Worm (Caenorhabditis elegans) whole organism, young adult: ENCODE results near the gene twk-44.

Experiments used
- T07F8.4 ChIP-seq: sonication (generic microtip); optimal IDR thresholded peaks from 2 replicates; lab custom pipeline; 2016; ENCODE audit warnings: mild to moderate bottlenecking, missing genetic modification characterization, moderate library complexity, missing compliant biosample characterization
- ama-1 ChIP-seq, 3 experiments: fragments of 150-350 bp in 1 of 3; sonication (generic microtip) in 2 of 3; optimal IDR thresholded peaks; 2 replicates each; lab custom pipeline; 2014 to 2018; ENCODE audit warnings: missing biosample characterization in 2 of 3, missing genetic modification characterization in 2 of 3, missing genetic modification reagents in 2 of 3
- efl-1 ChIP-seq: fragments of 150-350 bp; optimal IDR thresholded peaks from 2 replicates; lab custom pipeline; 2014; ENCODE audit warnings: missing biosample characterization, missing genetic modification reagents, missing genetic modification characterization
- ets-4 ChIP-seq: fragments of 200-800 bp; sonication (Bioruptor generic); optimal IDR thresholded peaks from 2 replicates; lab custom pipeline; 2018; ENCODE audit warnings: mild to moderate bottlenecking, missing genetic modification characterization, missing compliant biosample characterization
- lir-1 ChIP-seq: fragments of 200-800 bp; sonication (Bioruptor generic); conservative IDR thresholded peaks from 2 replicates; pipeline ENCODE4 v1.3.6; 2022; ENCODE audit warnings: missing genetic modification reagents, missing genetic modification characterization, missing compliant biosample characterization
- pha-4 ChIP-seq: fragments of 150-350 bp; sonication (generic microtip); optimal IDR thresholded peaks from 2 replicates; lab custom pipeline; 2014; ENCODE audit warnings: missing biosample characterization, missing genetic modification reagents, missing genetic modification characterization
- tbx-9 ChIP-seq: sonication (generic microtip); optimal IDR thresholded peaks from 2 replicates; lab custom pipeline; 2016; ENCODE audit warnings: borderline replicate concordance, missing genetic modification characterization, inconsistent platforms, missing compliant biosample characterization
- unc-130 ChIP-seq: sonication (generic microtip); optimal IDR thresholded peaks from 2 replicates; lab custom pipeline; 2016; ENCODE audit warnings: missing genetic modification reagents, missing genetic modification characterization, missing compliant biosample characterization

- no peak for TF ChIP-seq ama-1 (optimal IDR thresholded peaks at IDR 0.05; lab: Kevin White, UChicago)
- TF ChIP-seq ama-1 (GFP tag; optimal IDR thresholded peaks at IDR 0.05; lab: Kevin White, UChicago), result no peak
- no peak for TF ChIP-seq efl-1 (GFP tag; lab: Kevin White, UChicago)
- no peak for TF ChIP-seq ets-4
- no peak for TF ChIP-seq tbx-9 (tag; lab: Kevin White, UChicago)
- TF ChIP-seq lir-1 (GFP tag; lab: Robert Waterston, UW), result no peak
- no peak for TF ChIP-seq pha-4 (tag; lab: Kevin White, UChicago)
- TF ChIP-seq T07F8.4 (tag; lab: Kevin White, UChicago), result no peak
- TF ChIP-seq unc-130 (GFP tag; lab: Kevin White, UChicago), result no peak
Measured at ce11 chrX:11590545-11590944, 36.4 kb downstream of the twk-44 start.
